Fruit fly (Drosophila melanogaster) whole organism, adult: Measurements from ENCODE around the gene bark.

Experiments used
- CG1620 ChIP-seq: fragments of 200-800 bp; sonication (Bioruptor generic); optimal IDR thresholded peaks from 2 replicates; lab custom pipeline; 2016; ENCODE audit warnings: missing biosample characterization, missing genetic modification characterization
- CG33017 ChIP-seq: fragments of 200-800 bp; sonication (Bioruptor generic); optimal IDR thresholded peaks from 2 replicates; lab custom pipeline; 2018; ENCODE audit warnings: missing biosample characterization, mild to moderate bottlenecking, missing genetic modification characterization, moderate library complexity
- ovo ChIP-seq: fragments of 200-800 bp; sonication (Bioruptor generic); optimal IDR thresholded peaks from 2 replicates; lab custom pipeline; 2016; ENCODE audit warnings: missing biosample characterization, missing genetic modification characterization
- tj ChIP-seq: fragments of 200-800 bp; sonication (Bioruptor generic); optimal IDR thresholded peaks from 3 replicates; lab custom pipeline; 2017; ENCODE audit warnings: missing biosample characterization, mild to moderate bottlenecking, missing genetic modification characterization, moderate library complexity

dm6 chr2L:3844898-3845713 lies 58.1 kb downstream of the bark start:
- TF ChIP-seq tj (GFP tag; lab: Kevin White, UChicago) (no peak), CG1620 (GFP tag; lab: Kevin White, UChicago) (no peak), ovo (no peak), CG33017 (tag; lab: Kevin White, UChicago) (no peak)
